Fruit fly (Drosophila melanogaster) whole organism, embryonic: ENCODE measurements around the gene Wnt6.

ENCODE experiments used
- Aef1 ChIP-seq: fragments of 200-800 bp; sonication (Bioruptor generic); IDR thresholded peaks from 3 replicates; pipeline ENCODE4 v1.3.6; 2022; ENCODE audit warnings: missing biosample characterization, missing genetic modification characterization
- Atf-2 ChIP-seq: fragments of 200-800 bp; sonication (Bioruptor generic); optimal IDR thresholded peaks from 2 replicates; lab custom pipeline; 2016; ENCODE audit warnings: missing biosample characterization, missing genetic modification characterization
- Awh ChIP-seq: fragments of 200-800 bp; sonication (Bioruptor generic); IDR thresholded peaks from 2 replicates; pipeline ENCODE4, ENCODE4 v1.3.6; 2022; ENCODE audit warnings: missing biosample characterization, missing genetic modification characterization
- BEAF-32 ChIP-seq: fragments of 200-800 bp; sonication (Bioruptor generic); optimal IDR thresholded peaks from 3 replicates; lab custom pipeline; 2017; ENCODE audit warnings: missing biosample characterization, missing genetic modification characterization, mild to moderate bottlenecking, moderate library complexity, missing genetic modification reagents
- CG10462 ChIP-seq: fragments of 200-800 bp; sonication (Bioruptor generic); optimal IDR thresholded peaks from 2 replicates; lab custom pipeline; 2016; ENCODE audit warnings: missing biosample characterization, missing genetic modification characterization
- CG11695 ChIP-seq: fragments of 200-800 bp; sonication (Bioruptor generic); IDR thresholded peaks from 3 replicates; pipeline ENCODE4 v1.3.6; 2022; ENCODE audit warnings: missing biosample characterization, missing genetic modification characterization
- CG12219 ChIP-seq: fragments of 200-800 bp; sonication (Bioruptor generic); optimal IDR thresholded peaks from 3 replicates; lab custom pipeline; 2018; ENCODE audit warnings: missing biosample characterization, mild to moderate bottlenecking, missing genetic modification characterization
- CG12659 ChIP-seq: fragments of 200-800 bp; sonication (Bioruptor generic); optimal IDR thresholded peaks from 3 replicates; lab custom pipeline; 2017; ENCODE audit warnings: mild to moderate bottlenecking, missing biosample characterization, missing genetic modification reagents, missing genetic modification characterization
- CG14014 ChIP-seq: fragments of 200-800 bp; sonication (Bioruptor generic); IDR thresholded peaks from 2 replicates; pipeline ENCODE4 v1.3.6; 2022; ENCODE audit warnings: missing biosample characterization, missing genetic modification characterization
- CG14441 ChIP-seq: fragments of 200-800 bp; sonication (Bioruptor generic); IDR thresholded peaks from 2 replicates; pipeline ENCODE4 v1.3.6; 2022; ENCODE audit warnings: missing biosample characterization, missing genetic modification characterization
- CG14965 ChIP-seq: fragments of 200-800 bp; sonication (Bioruptor generic); optimal IDR thresholded peaks from 2 replicates; lab custom pipeline; 2016; ENCODE audit warnings: missing biosample characterization, missing genetic modification characterization, borderline replicate concordance
- CG15514 ChIP-seq: fragments of 200-800 bp; sonication (Bioruptor generic); optimal IDR thresholded peaks from 3 replicates; lab custom pipeline; 2017; ENCODE audit warnings: missing biosample characterization, missing genetic modification characterization, mild to moderate bottlenecking, moderate library complexity, missing genetic modification reagents
- CG3065 ChIP-seq: fragments of 200-800 bp; sonication (Bioruptor generic); optimal IDR thresholded peaks from 2 replicates; lab custom pipeline; 2016; ENCODE audit warnings: missing biosample characterization, missing genetic modification characterization
- CG31224 ChIP-seq: fragments of 200-800 bp; sonication (Bioruptor generic); IDR thresholded peaks from 2 replicates; pipeline ENCODE4 v1.3.6; 2022; ENCODE audit warnings: missing biosample characterization, missing genetic modification characterization
- CG3163 ChIP-seq: fragments of 200-800 bp; sonication (Bioruptor generic); optimal IDR thresholded peaks from 3 replicates; lab custom pipeline; 2016; ENCODE audit warnings: missing biosample characterization, missing genetic modification characterization
- CG32767 ChIP-seq: fragments of 200-800 bp; sonication (Bioruptor generic); IDR thresholded peaks from 2 replicates; pipeline ENCODE4 v1.3.6; 2022; ENCODE audit warnings: missing biosample characterization, missing genetic modification characterization
- CG3407 ChIP-seq: fragments of 200-800 bp; sonication (Bioruptor generic); optimal IDR thresholded peaks from 2 replicates; lab custom pipeline; 2018; ENCODE audit warnings: missing biosample characterization, mild to moderate bottlenecking, missing genetic modification characterization
- CG34422 ChIP-seq: fragments of 200-800 bp; sonication (Bioruptor generic); IDR thresholded peaks from 3 replicates; pipeline ENCODE4 v1.3.6; 2022; ENCODE audit warnings: missing biosample characterization, missing genetic modification characterization
- CG3726 ChIP-seq: fragments of 200-800 bp; sonication (Bioruptor generic); IDR thresholded peaks from 3 replicates; pipeline ENCODE4, ENCODE4 v1.3.6; 2022; ENCODE audit warnings: missing biosample characterization, missing genetic modification characterization
- CG3838 ChIP-seq: fragments of 200-800 bp; sonication (Bioruptor generic); optimal IDR thresholded peaks from 3 replicates; lab custom pipeline; 2016; ENCODE audit warnings: missing biosample characterization, missing genetic modification characterization
- CG42726 ChIP-seq: fragments of 200-800 bp; sonication (Bioruptor generic); IDR thresholded peaks from 2 replicates; pipeline ENCODE4 v1.3.6; 2022; ENCODE audit warnings: missing biosample characterization, missing genetic modification characterization; ENCODE audit not compliant: partially characterized antibody
- CG6765 ChIP-seq: fragments of 200-800 bp; sonication (Bioruptor generic); optimal IDR thresholded peaks from 3 replicates; lab custom pipeline; 2017; ENCODE audit warnings: missing biosample characterization, mild to moderate bottlenecking, missing genetic modification characterization
- CG9215 ChIP-seq: fragments of 200-800 bp; sonication (Bioruptor generic); IDR thresholded peaks from 2 replicates; pipeline ENCODE4 v1.3.6; 2022; ENCODE audit warnings: missing biosample characterization, missing genetic modification characterization
- D ChIP-seq, 2 experiments: fragments of 200-800 bp in 1 of 2; fragments of >200 bp in 1 of 2; sonication (Bioruptor generic) in 1 of 2; optimal IDR thresholded peaks; 2 replicates in 1 of 2; 3 replicates in 1 of 2; lab custom pipeline; 2017; ENCODE audit warnings: mild to moderate bottlenecking in 1 of 2, missing biosample characterization in 1 of 2, missing genetic modification characterization in 1 of 2, missing genetic modification reagents in 1 of 2
- Deaf1 ChIP-seq: fragments of 200-800 bp; optimal IDR thresholded peaks from 3 replicates; lab custom pipeline; 2019; ENCODE audit warnings: missing biosample characterization, mild to moderate bottlenecking, missing genetic modification characterization, moderate library complexity
- Dek ChIP-seq: fragments of 200-800 bp; sonication (Bioruptor generic); optimal IDR thresholded peaks from 3 replicates; lab custom pipeline; 2019; ENCODE audit warnings: missing biosample characterization, mild to moderate bottlenecking, missing genetic modification characterization, moderate library complexity
- HLH54F ChIP-seq: fragments of 200-800 bp; sonication (Bioruptor generic); optimal IDR thresholded peaks from 3 replicates; lab custom pipeline; 2016; ENCODE audit warnings: missing biosample characterization, missing genetic modification characterization
- Lhr ChIP-seq: fragments of 200-800 bp; sonication (Bioruptor generic); optimal IDR thresholded peaks from 3 replicates; lab custom pipeline; 2017; ENCODE audit warnings: mild to moderate bottlenecking, missing biosample characterization, missing genetic modification reagents, missing genetic modification characterization
- Poxn ChIP-seq: fragments of 200-800 bp; sonication (Bioruptor generic); IDR thresholded peaks from 2 replicates; pipeline ENCODE4 v1.3.6; 2022; ENCODE audit warnings: missing biosample characterization, missing genetic modification characterization
- Six4 ChIP-seq: fragments of 200-800 bp; sonication (Bioruptor generic); optimal IDR thresholded peaks from 2 replicates; lab custom pipeline; 2016; ENCODE audit warnings: missing biosample characterization, missing genetic modification characterization
- Sry-δ ChIP-seq: fragments of 200-800 bp; sonication (Bioruptor generic); optimal IDR thresholded peaks from 2 replicates; lab custom pipeline; 2016; ENCODE audit warnings: missing biosample characterization, missing genetic modification characterization
- amos ChIP-seq: fragments of 200-800 bp; sonication (Bioruptor generic); IDR thresholded peaks from 2 replicates; pipeline ENCODE4 v1.3.6; 2022; ENCODE audit warnings: missing biosample characterization, missing genetic modification characterization; ENCODE audit not compliant: partially characterized antibody
- ase ChIP-seq: fragments of 200-800 bp; sonication (Bioruptor generic); IDR thresholded peaks from 3 replicates; pipeline ENCODE4 v1.3.6; 2022; ENCODE audit warnings: missing biosample characterization, missing genetic modification characterization
- bbx ChIP-seq: fragments of 200-800 bp; sonication (Bioruptor generic); IDR thresholded peaks from 2 replicates; pipeline ENCODE4 v1.3.6; 2022; ENCODE audit warnings: missing biosample characterization, missing genetic modification characterization; ENCODE audit not compliant: partially characterized antibody
- cas ChIP-seq: fragments of 200-800 bp; sonication (Bioruptor generic); IDR thresholded peaks from 2 replicates; pipeline ENCODE4 v1.3.6; 2022; ENCODE audit warnings: missing biosample characterization, missing genetic modification characterization
- crp ChIP-seq, 2 experiments: fragments of 200-800 bp; sonication (Bioruptor generic); optimal IDR thresholded peaks; 2 replicates in 1 of 2; 3 replicates in 1 of 2; lab custom pipeline; 2017; ENCODE audit warnings: missing biosample characterization in 2 of 2, missing genetic modification characterization in 2 of 2, mild to moderate bottlenecking in 1 of 2, moderate library complexity in 1 of 2
- dmrt99B ChIP-seq: fragments of 200-800 bp; sonication (Bioruptor generic); optimal IDR thresholded peaks from 2 replicates; lab custom pipeline; 2018; ENCODE audit warnings: missing biosample characterization, mild to moderate bottlenecking, missing genetic modification characterization, moderate library complexity
- dpn ChIP-seq, 2 experiments: fragments of 200-800 bp; sonication (Bioruptor generic); optimal IDR thresholded peaks; 3 replicates each; lab custom pipeline; 2016; ENCODE audit warnings: missing biosample characterization in 2 of 2, missing genetic modification characterization in 2 of 2
- gcm ChIP-seq: fragments of 200-800 bp; sonication (Bioruptor generic); optimal IDR thresholded peaks from 2 replicates; lab custom pipeline; 2019; ENCODE audit warnings: missing biosample characterization, mild to moderate bottlenecking, missing genetic modification characterization, moderate library complexity
- gfzf ChIP-seq: fragments of 200-800 bp; sonication (Bioruptor generic); optimal IDR thresholded peaks from 2 replicates; lab custom pipeline; 2016; ENCODE audit warnings: missing biosample characterization, mild to moderate bottlenecking, missing genetic modification characterization, moderate library complexity
- h ChIP-seq: fragments of >200 bp; optimal IDR thresholded peaks from 2 replicates; lab custom pipeline; 2017
- jigr1 ChIP-seq: fragments of 200-800 bp; sonication (Bioruptor generic); IDR thresholded peaks from 3 replicates; pipeline ENCODE4 v1.3.6; 2022; ENCODE audit warnings: missing biosample characterization, missing genetic modification characterization
- klu ChIP-seq: fragments of 200-800 bp; sonication (Bioruptor generic); IDR thresholded peaks from 2 replicates; pipeline ENCODE4 v1.3.6; 2022; ENCODE audit warnings: missing biosample characterization, missing genetic modification characterization
- knrl ChIP-seq: fragments of 200-800 bp; sonication (Bioruptor generic); IDR thresholded peaks from 3 replicates; pipeline ENCODE4 v1.3.6; 2022; ENCODE audit warnings: missing biosample characterization, missing genetic modification characterization; ENCODE audit not compliant: partially characterized antibody
- mld ChIP-seq: fragments of 200-800 bp; sonication (Bioruptor generic); IDR thresholded peaks from 3 replicates; pipeline ENCODE4 v1.3.6; 2022; ENCODE audit warnings: missing biosample characterization, missing genetic modification characterization; ENCODE audit not compliant: partially characterized antibody
- pho ChIP-seq: fragments of 200-800 bp; sonication (Bioruptor generic); optimal IDR thresholded peaks from 2 replicates; lab custom pipeline; 2016; ENCODE audit warnings: missing biosample characterization, missing genetic modification characterization
- sima ChIP-seq: fragments of 200-800 bp; sonication (Bioruptor generic); optimal IDR thresholded peaks from 2 replicates; lab custom pipeline; 2016; ENCODE audit warnings: missing biosample characterization, missing genetic modification characterization
- sna ChIP-seq: fragments of 200-800 bp; sonication (Bioruptor generic); IDR thresholded peaks from 2 replicates; pipeline ENCODE4 v1.3.6; 2022; ENCODE audit warnings: missing biosample characterization, missing genetic modification characterization; ENCODE audit not compliant: partially characterized antibody
- trh ChIP-seq: fragments of 200-800 bp; sonication (Bioruptor generic); optimal IDR thresholded peaks from 2 replicates; lab custom pipeline; 2016; ENCODE audit warnings: missing biosample characterization, missing genetic modification characterization
- vnd ChIP-seq: fragments of 200-800 bp; sonication (Bioruptor generic); IDR thresholded peaks from 3 replicates; pipeline ENCODE4 v1.3.6; 2022; ENCODE audit warnings: missing biosample characterization, missing genetic modification characterization; ENCODE audit not compliant: partially characterized antibody

The Wnt6 gene

dm6 chr2L:7401627-7402026, 68.1 kb downstream of the Wnt6 start (continued):
- TF ChIP-seq ase (no peak; the same call in 2 of the 3 replicates), knrl (no peak), Dek (tag; lab: Kevin White, UChicago) (peak; percentile 68), Atf-2 (GFP tag; lab: Kevin White, UChicago) (no peak), CG3065 (GFP tag; lab: Kevin White, UChicago) (no peak), jigr1 (peak; percentile 59; the same call in 1 of the 3 replicates), Deaf1 (peak; percentile 63), dpn (GFP tag; optimal IDR thresholded peaks at IDR 0.05; lab: Kevin White, UChicago) (peak; percentile 6 to 48), Sry-δ (no peak), pho (no peak), sima (GFP tag; lab: Kevin White, UChicago) (no peak), CG34422 (GFP tag; lab: Robert Waterston, UW) (peak; percentile 73; the same call in 2 of the 3 replicates), dmrt99B (tag; lab: Kevin White, UChicago) (peak; percentile 83), CG42726 (no peak), mld (GFP tag; lab: Robert Waterston, UW) (no peak), Awh (peak; percentile 65), CG10462 (GFP tag; lab: Kevin White, UChicago) (no peak), CG12219 (GFP tag; lab: Kevin White, UChicago) (no peak), CG14965 (GFP tag; lab: Kevin White, UChicago) (no peak), CG31224 (peak; percentile 63), gcm (GFP tag; lab: Kevin White, UChicago) (peak; percentile 57), gfzf (GFP tag; lab: Kevin White, UChicago) (no peak), CG3726 (no peak), bbx (GFP tag; lab: Robert Waterston, UW) (no peak), Aef1 (GFP tag; lab: Robert Waterston, UW) (peak; percentile 82), h (lab: Kevin White, UChicago) (no peak), klu (GFP tag; lab: Robert Waterston, UW) (peak; percentile 62), Lhr (GFP tag; lab: Kevin White, UChicago) (no peak), BEAF-32 (GFP tag; lab: Kevin White, UChicago) (no peak), Six4 (GFP tag; lab: Kevin White, UChicago) (peak; percentile 2), CG3407 (GFP tag; lab: Kevin White, UChicago) (peak; percentile 16), CG32767 (GFP tag; lab: Robert Waterston, UW) (0 out of 2 replicates have a peak, but pooled peaks have one; percentile 37), CG9215 (peak; percentile 62), crp (GFP tag; optimal IDR thresholded peaks at IDR 0.05; lab: Kevin White, UChicago) (no peak), HLH54F (GFP tag; lab: Kevin White, UChicago) (no peak), CG3838 (GFP tag; lab: Kevin White, UChicago) (no peak), sna (GFP tag; lab: Robert Waterston, UW) (no peak), amos (no peak), CG14441 (GFP tag; lab: Robert Waterston, UW) (peak; percentile 78), CG3163 (GFP tag; lab: Kevin White, UChicago) (no peak), CG6765 (GFP tag; lab: Kevin White, UChicago) (peak; percentile 13), cas (GFP tag; lab: Robert Waterston, UW) (no peak), Poxn (GFP tag; lab: Robert Waterston, UW) (no peak), trh (GFP tag; lab: Kevin White, UChicago) (peak; percentile 20), CG12659 (GFP tag; lab: Kevin White, UChicago) (peak; percentile 64), D (optimal IDR thresholded peaks at IDR 0.05; lab: Kevin White, UChicago) (no peak), D (GFP tag; optimal IDR thresholded peaks at IDR 0.05; lab: Kevin White, UChicago) (peak; percentile 16), CG11695 (peak; percentile 65; the same call in 2 of the 3 replicates), CG15514 (GFP tag; lab: Kevin White, UChicago) (peak; percentile 29), vnd (no peak), CG14014 (GFP tag; lab: Robert Waterston, UW) (peak; percentile 72; the same call in 1 of the 2 replicates)
